Worm (Caenorhabditis elegans) whole organism, L4 larva: Measurements from ENCODE around the gene tre-5.

ENCODE experiments used
- Y48G9A.11 ChIP-seq: fragments of 200-800 bp; sonication (Bioruptor generic); IDR thresholded peaks from 2 replicates; pipeline ENCODE4 v1.3.6; 2022; ENCODE audit warnings: missing genetic modification reagents, missing genetic modification characterization, missing compliant biosample characterization
- ceh-32 ChIP-seq: sonication (generic microtip); optimal IDR thresholded peaks from 2 replicates; lab custom pipeline; 2016; ENCODE audit warnings: mild to moderate bottlenecking, missing genetic modification characterization, missing compliant biosample characterization; ENCODE audit not compliant: poor library complexity
- daf-12 ChIP-seq: fragments of 150-350 bp; optimal IDR thresholded peaks from 2 replicates; lab custom pipeline; 2014; ENCODE audit warnings: missing biosample characterization, missing genetic modification reagents, missing genetic modification characterization
- dmd-6 ChIP-seq: fragments of 200-800 bp; sonication (Bioruptor generic); IDR thresholded peaks from 2 replicates; pipeline ENCODE4 v1.3.6; 2022; ENCODE audit warnings: missing genetic modification reagents, missing genetic modification characterization, missing compliant biosample characterization
- dmd-9 ChIP-seq: fragments of 200-800 bp; sonication (Bioruptor generic); IDR thresholded peaks from 2 replicates; pipeline ENCODE4 v1.3.6; 2022; ENCODE audit warnings: missing genetic modification reagents, missing genetic modification characterization, missing compliant biosample characterization
- hlh-11 ChIP-seq: fragments of 200-800 bp; sonication (Bioruptor generic); optimal IDR thresholded peaks from 2 replicates; lab custom pipeline; 2018; ENCODE audit warnings: mild to moderate bottlenecking, missing genetic modification characterization, missing compliant biosample characterization
- mxl-3 ChIP-seq: fragments of 200-800 bp; sonication (Bioruptor generic); optimal IDR thresholded peaks from 2 replicates; lab custom pipeline; 2018; ENCODE audit warnings: mild to moderate bottlenecking, missing genetic modification characterization, missing compliant biosample characterization
- nhr-11 ChIP-seq: fragments of 150-350 bp; optimal IDR thresholded peaks from 2 replicates; lab custom pipeline; 2014; ENCODE audit warnings: missing biosample characterization, missing genetic modification characterization
- pqm-1 ChIP-seq: sonication (generic microtip); optimal IDR thresholded peaks from 2 replicates; lab custom pipeline; 2017; ENCODE audit warnings: missing biosample characterization, missing genetic modification characterization
- ztf-11 ChIP-seq: fragments of 150-350 bp; optimal IDR thresholded peaks from 2 replicates; lab custom pipeline; 2014; ENCODE audit warnings: missing biosample characterization, missing genetic modification characterization

DNA sequence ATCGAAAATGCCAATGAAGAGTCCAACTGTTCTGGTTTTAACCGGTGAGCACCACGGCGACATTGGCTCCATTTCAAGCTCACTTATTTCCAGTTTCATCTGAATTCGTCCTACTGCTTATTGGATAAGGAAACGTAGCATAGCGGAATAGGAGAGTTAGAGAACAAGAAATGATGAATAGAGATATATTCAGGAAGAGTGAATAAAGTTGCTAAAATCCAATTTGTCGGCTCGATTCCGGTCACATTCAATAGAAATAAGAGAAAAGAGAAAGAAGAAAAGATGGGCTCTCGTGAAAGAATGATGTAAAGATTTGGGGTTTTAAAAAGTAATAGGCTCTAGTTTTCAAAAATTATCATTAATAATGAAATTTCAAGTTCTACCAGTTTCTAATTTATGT, 18.2 kb upstream of the tre-5 start:
- no peak for TF ChIP-seq mxl-3
- no peak for TF ChIP-seq ztf-11
- TF ChIP-seq dmd-9, result no peak
- no peak for TF ChIP-seq pqm-1 (tag; lab: Kevin White, UChicago)
- no peak for TF ChIP-seq hlh-11
- no peak for TF ChIP-seq dmd-6 (GFP tag; lab: Robert Waterston, UW)
- TF ChIP-seq nhr-11 (tag; lab: Kevin White, UChicago), result no peak
- no peak for TF ChIP-seq ceh-32 (tag; lab: Kevin White, UChicago)
- TF ChIP-seq daf-12, result no peak
- TF ChIP-seq Y48G9A.11, result no peak
